Fruit fly (Drosophila melanogaster): ENCODE data around the gene CG43895.

The CG43895 gene

DNA sequence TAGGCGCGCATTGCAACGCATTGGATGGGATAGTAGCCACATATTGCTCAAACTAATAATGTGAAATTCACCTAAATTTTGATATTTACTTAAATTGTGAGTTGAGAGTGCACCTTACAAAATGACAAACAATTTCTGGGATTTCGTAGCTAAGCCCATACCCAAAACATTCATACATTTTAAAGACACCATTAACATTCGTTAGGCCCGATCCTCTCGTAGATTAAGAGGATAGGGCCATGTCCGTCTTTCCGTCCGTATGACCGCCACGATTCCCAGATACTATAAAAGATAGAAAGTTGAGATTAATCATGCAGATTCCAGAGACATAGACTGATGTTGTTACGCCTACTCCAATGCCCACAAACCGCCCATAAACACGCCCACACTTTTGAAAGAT lies at the start of gene CG43895:
CG43895 (minus strand) TSS at position 101 of the 400 bp plus-strand sequence.
- TF ChIP-seq noc (tag; optimal IDR thresholded peaks at IDR 0.05): no peak

- TF ChIP-seq noc (tag; optimal IDR thresholded peaks at IDR 0.05): no peak
Measured at dm6 chr3L:21859299-21860052, 46.0 kb upstream of the CG43895 start.

dm6 chr3L:21848320-21848719 lies 34.8 kb upstream of the CG43895 start:
- no peak for TF ChIP-seq noc (tag; optimal IDR thresholded peaks at IDR 0.05)

DNA sequence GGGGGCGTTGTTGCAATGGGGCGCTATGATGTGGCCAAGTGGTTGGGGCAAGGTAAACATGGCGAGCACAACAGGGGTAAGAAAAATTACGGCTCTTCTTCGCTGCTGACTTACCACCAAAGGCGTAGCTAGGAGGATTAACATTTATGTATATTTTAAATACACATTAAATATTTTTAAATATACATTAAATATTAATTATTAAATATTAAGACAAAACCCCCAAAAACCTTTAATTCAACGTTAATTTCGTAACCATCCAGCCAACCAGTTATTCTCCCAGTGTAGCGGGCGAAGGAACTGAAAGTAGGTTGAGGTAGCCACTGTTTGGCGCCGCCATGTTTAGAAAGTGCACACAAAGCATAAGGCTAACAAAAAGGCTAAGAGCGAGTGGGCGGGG lies 33.1 kb upstream of the CG43895 start:
- no peak for TF ChIP-seq noc (tag; optimal IDR thresholded peaks at IDR 0.05)

- no peak for TF ChIP-seq noc (tag; optimal IDR thresholded peaks at IDR 0.05)
Measured at dm6 chr3L:21844488-21844887, 31.0 kb upstream of the CG43895 start, which contains the start of gene mub. mub (plus strand) TSS chr3L:21844788.

DNA sequence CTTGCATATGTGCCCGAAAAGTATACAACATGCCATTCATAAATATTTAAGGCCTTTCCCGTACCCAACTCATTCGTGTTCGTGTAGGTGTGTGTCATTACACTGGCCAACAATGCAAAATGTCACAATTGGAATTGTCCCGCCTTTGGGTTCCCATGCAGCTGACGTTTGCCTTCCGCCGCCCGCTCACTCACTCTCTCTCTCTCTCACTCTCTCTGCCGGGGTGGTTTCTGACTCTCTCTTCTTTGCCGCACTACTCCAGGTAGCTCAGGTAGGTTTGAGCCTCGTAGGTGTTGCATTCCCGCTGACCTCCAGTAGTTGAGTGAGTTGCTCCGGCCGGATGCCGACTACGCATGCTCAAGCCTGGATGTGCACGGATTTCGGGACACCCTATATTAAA lies 29.8 kb upstream of the CG43895 start:
- TF ChIP-seq noc (tag; optimal IDR thresholded peaks at IDR 0.05): no peak

dm6 chr3L:21842286-21842685 lies 28.8 kb upstream of the CG43895 start, which contains the start of gene CG14563:
CG14563 (minus strand) TSS chr3L:21842386.
- no peak for TF ChIP-seq noc (tag; optimal IDR thresholded peaks at IDR 0.05)

DNA sequence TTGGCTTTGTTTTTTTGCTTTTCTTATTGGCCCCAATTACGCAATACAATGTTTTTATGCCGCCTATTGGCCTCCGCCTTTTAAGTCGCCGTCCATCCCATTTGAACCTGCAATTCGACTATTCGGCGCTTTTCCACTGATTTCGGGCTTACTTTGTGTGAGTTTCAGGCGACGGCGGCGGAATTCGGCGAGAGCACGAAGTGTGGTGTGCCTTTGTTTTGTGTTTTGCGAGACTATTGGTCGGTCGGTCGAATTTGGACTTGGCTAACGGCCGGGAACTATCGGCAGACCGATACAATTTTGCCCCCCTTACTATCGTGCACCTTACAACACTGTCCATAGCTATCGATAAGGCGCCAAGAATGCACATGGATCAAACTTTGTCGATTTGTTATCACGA lies 27.6 kb upstream of the CG43895 start, which contains the start of gene P5CDh1:
P5CDh1 (minus strand) TSS at position 278 of the 400 bp plus-strand sequence.
- TF ChIP-seq noc (tag; optimal IDR thresholded peaks at IDR 0.05): no peak

dm6 chr3L:21840642-21840987 lies 27.1 kb upstream of the CG43895 start:
- TF ChIP-seq noc (tag; optimal IDR thresholded peaks at IDR 0.05): no peak

dm6 chr3L:21839720-21840641 lies 26.5 kb upstream of the CG43895 start:
- peak; percentile 87 for TF ChIP-seq noc (tag; optimal IDR thresholded peaks at IDR 0.05)

- no peak for TF ChIP-seq noc (tag; optimal IDR thresholded peaks at IDR 0.05)
Measured at dm6 chr3L:21835569-21835968, 22.1 kb upstream of the CG43895 start.

dm6 chr3L:21832203-21833160 lies 19.0 kb upstream of the CG43895 start, which contains the start of the genes CG7148 and Nopp140:
CG7148 (minus strand) TSS chr3L:21832253.
Nopp140 (plus strand) TSS chr3L:21832774.
- TF ChIP-seq noc (tag; optimal IDR thresholded peaks at IDR 0.05): peak; percentile 63

DNA sequence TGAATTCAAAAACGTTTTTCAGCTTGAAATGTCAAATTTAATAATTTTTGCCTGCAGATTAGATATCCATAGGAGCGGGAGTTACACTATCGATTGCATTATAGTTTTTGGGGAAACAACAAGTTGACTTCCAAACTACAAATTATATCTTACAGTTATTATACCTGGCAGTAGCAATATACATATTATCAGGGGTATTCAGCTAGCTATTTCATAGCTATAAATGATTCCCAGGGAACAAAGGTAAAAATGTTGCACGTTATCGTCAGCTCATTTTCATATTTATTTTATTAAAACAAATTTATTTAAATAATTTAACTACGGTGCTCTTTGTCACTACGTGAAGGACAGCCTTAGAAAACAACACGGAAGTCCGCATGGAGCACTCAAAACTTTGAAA lies 16.6 kb upstream of the CG43895 start:
- no peak for TF ChIP-seq noc (tag; optimal IDR thresholded peaks at IDR 0.05)

dm6 chr3L:21828177-21828589 lies 14.7 kb upstream of the CG43895 start, which contains the start of gene CG32448:
CG32448 (minus strand) TSS chr3L:21828480.
- peak; percentile 15 for TF ChIP-seq noc (tag; optimal IDR thresholded peaks at IDR 0.05)

DNA sequence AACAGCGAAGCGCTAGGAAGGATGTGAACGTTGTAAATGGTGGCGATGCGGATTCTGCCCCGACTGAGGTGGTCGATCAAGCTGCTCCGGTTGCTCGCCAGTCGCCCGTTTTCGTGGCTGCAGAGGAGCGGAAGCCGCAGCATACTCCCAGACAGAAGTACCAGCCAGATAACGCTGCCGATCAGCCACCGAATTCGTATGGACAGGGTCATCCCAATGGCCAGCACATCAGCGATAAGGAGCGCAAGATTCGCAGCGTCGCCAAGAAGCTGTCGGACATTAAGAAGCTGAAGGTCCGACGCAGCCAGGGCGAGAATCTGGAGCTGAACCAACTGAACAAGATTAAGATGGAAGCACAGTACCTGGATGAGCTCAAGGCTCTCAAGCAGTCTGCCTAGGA lies 13.6 kb upstream of the CG43895 start:
- no peak for TF ChIP-seq noc (tag; optimal IDR thresholded peaks at IDR 0.05)

All from whole organism, larva.